Fruit fly (Drosophila melanogaster) whole organism: ENCODE data around the gene Zw10.
A peak's percentile ranks its signal among the peaks of the same experiment; 100 is the strongest.

Experiments used
- CG8478 ChIP-seq: fragments of >200 bp; optimal IDR thresholded peaks from 2 replicates; lab custom pipeline; 2018; ENCODE audit warnings: inconsistent platforms
- pan ChIP-seq: fragments of >200 bp; optimal IDR thresholded peaks from 2 replicates; lab custom pipeline; 2017
- usp ChIP-seq: fragments of >200 bp; optimal IDR thresholded peaks from 2 replicates; lab custom pipeline; 2017; ENCODE audit warnings: missing biosample characterization, missing genetic modification characterization, mixed read lengths

dm6 chrX:2633847-2634776 is 30.1 kb downstream of the Zw10 start, which contains the start of gene sgg:
- TF ChIP-seq pan (lab: Kevin White, UChicago) (no peak), usp (GFP tag; lab: Kevin White, UChicago) (no peak), CG8478 (peak; percentile 70)
